Worm (Caenorhabditis elegans): Measurements from ENCODE around the gene cest-34.

ce11 chrV:6668741-6669140 is 7.9 kb upstream of the cest-34 start, which contains the start of gene str-180:
- no peak for TF ChIP-seq aly-2 (tag; optimal IDR thresholded peaks at IDR 0.05)
- TF ChIP-seq snpc-4 (tag; optimal IDR thresholded peaks at IDR 0.05), result no peak
- TF ChIP-seq lin-39 (tag; optimal IDR thresholded peaks at IDR 0.05), result no peak
- TF ChIP-seq nhr-237 (tag; optimal IDR thresholded peaks at IDR 0.05), result no peak
- no peak for TF ChIP-seq zfp-3 (GFP tag; conservative IDR thresholded peaks at IDR 0.05)
- TF ChIP-seq egl-27 (tag; optimal IDR thresholded peaks at IDR 0.05), result no peak
- TF ChIP-seq lin-13 (GFP tag; optimal IDR thresholded peaks at IDR 0.05), result no peak
